Worm (Caenorhabditis elegans) whole organism, young adult: ENCODE measurements around the gene yap-1.

ENCODE experiments used
- B0261.1 ChIP-seq: sonication (generic microtip); optimal IDR thresholded peaks from 2 replicates; lab custom pipeline; 2016; ENCODE audit warnings: mild to moderate bottlenecking, missing genetic modification characterization, moderate library complexity, missing compliant biosample characterization
- C06A6.2 ChIP-seq: fragments of 200-800 bp; sonication (Bioruptor generic); conservative IDR thresholded peaks from 2 replicates; pipeline ENCODE4 v1.3.6; 2022; ENCODE audit warnings: missing genetic modification characterization, missing compliant biosample characterization
- D2030.7 ChIP-seq: fragments of 200-800 bp; sonication (Bioruptor generic); IDR thresholded peaks from 2 replicates; pipeline ENCODE4 v1.3.6; 2022; ENCODE audit warnings: missing genetic modification reagents, missing genetic modification characterization, missing compliant biosample characterization
- F10E7.11 ChIP-seq: sonication (generic microtip); optimal IDR thresholded peaks from 2 replicates; lab custom pipeline; 2017; ENCODE audit warnings: mild to moderate bottlenecking, missing genetic modification characterization, moderate library complexity, missing compliant biosample characterization
- Y56A3A.18 ChIP-seq: fragments of 200-800 bp; sonication (Bioruptor generic); IDR thresholded peaks from 2 replicates; pipeline ENCODE4 v1.3.6; 2022; ENCODE audit warnings: missing genetic modification reagents, missing genetic modification characterization, missing compliant biosample characterization
- Y67H2A.10 ChIP-seq: fragments of 200-800 bp; sonication (Bioruptor generic); conservative IDR thresholded peaks from 2 replicates; pipeline ENCODE4 v1.3.6; 2022; ENCODE audit warnings: missing genetic modification reagents, missing genetic modification characterization, missing compliant biosample characterization
- dpl-1 ChIP-seq: fragments of 150-350 bp; optimal IDR thresholded peaks from 2 replicates; lab custom pipeline; 2014; ENCODE audit warnings: missing biosample characterization, missing genetic modification reagents, missing genetic modification characterization
- ekl-4 ChIP-seq: fragments of 200-800 bp; sonication (Bioruptor generic); IDR thresholded peaks from 2 replicates; pipeline ENCODE4 v1.3.6; 2022; ENCODE audit warnings: missing genetic modification reagents, missing genetic modification characterization, missing compliant biosample characterization
- madf-6 ChIP-seq: fragments of 200-800 bp; sonication (Bioruptor generic); IDR thresholded peaks from 2 replicates; pipeline ENCODE4 v1.3.6; 2022; ENCODE audit warnings: missing genetic modification reagents, missing genetic modification characterization, missing compliant biosample characterization
- madf-8 ChIP-seq: fragments of 200-800 bp; sonication (Bioruptor generic); conservative IDR thresholded peaks from 2 replicates; pipeline ENCODE4 v1.3.6; 2022; ENCODE audit warnings: missing genetic modification reagents, missing genetic modification characterization, missing compliant biosample characterization
- mes-4 ChIP-seq: sonication (generic microtip); optimal IDR thresholded peaks from 2 replicates; lab custom pipeline; 2016; ENCODE audit warnings: missing genotype, missing genetic modification characterization, missing compliant biosample characterization
- mxl-1 ChIP-seq: sonication (generic microtip); optimal IDR thresholded peaks from 2 replicates; lab custom pipeline; 2016; ENCODE audit warnings: missing genetic modification characterization, missing compliant biosample characterization
- nfyb-1 ChIP-seq: fragments of 200-800 bp; sonication (Bioruptor generic); IDR thresholded peaks from 2 replicates; pipeline ENCODE4 v1.3.6; 2022; ENCODE audit warnings: missing genetic modification reagents, missing genetic modification characterization, missing compliant biosample characterization
- nhr-27 ChIP-seq: fragments of 200-800 bp; sonication (Bioruptor generic); optimal IDR thresholded peaks from 2 replicates; lab custom pipeline; 2018; ENCODE audit warnings: mild to moderate bottlenecking, missing genetic modification characterization, moderate library complexity, missing compliant biosample characterization
- snpc-1.3 ChIP-seq: sonication (generic microtip); optimal IDR thresholded peaks from 2 replicates; lab custom pipeline; 2017; ENCODE audit warnings: missing genetic modification characterization, mild to moderate bottlenecking, missing compliant biosample characterization, antibody characterized with exemption, moderate library complexity, missing genotype, missing genetic modification reagents; ENCODE audit not compliant: insufficient read depth
- snpc-3.4 ChIP-seq: sonication (generic microtip); optimal IDR thresholded peaks from 2 replicates; lab custom pipeline; 2017; ENCODE audit warnings: missing genetic modification characterization, mild to moderate bottlenecking, missing compliant biosample characterization, antibody characterized with exemption, moderate library complexity, missing genotype, missing genetic modification reagents

The yap-1 gene

DNA sequence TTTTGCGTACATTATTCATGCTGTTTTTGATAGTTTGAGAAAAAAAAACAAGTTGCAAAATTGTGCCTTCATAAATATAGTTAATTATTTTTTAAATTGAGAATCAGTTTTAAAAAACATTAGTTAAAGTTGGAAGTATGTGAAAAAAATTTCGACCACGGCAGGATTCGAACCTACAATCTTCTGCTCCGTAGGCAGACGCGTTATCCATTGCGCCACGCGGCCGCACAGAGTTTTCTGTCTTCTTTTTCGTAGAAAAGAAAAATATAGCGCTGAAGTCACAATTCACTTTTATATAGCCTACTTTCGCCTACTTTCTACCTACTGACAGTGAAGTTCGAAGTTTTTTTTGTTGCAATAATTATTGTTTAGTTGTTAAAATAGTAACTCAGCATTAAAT, 40.1 kb downstream of the yap-1 start (continued):
- TF ChIP-seq snpc-3.4 (tag; lab: Kevin White, UChicago), result peak; percentile 72
- peak; percentile 76 for TF ChIP-seq B0261.1 (tag; lab: Kevin White, UChicago)
- peak; percentile 52 for TF ChIP-seq mxl-1 (tag; lab: Kevin White, UChicago)
- TF ChIP-seq nfyb-1 (GFP tag; lab: Robert Waterston, UW), result no peak
- peak; percentile 76 for TF ChIP-seq D2030.7 (GFP tag; lab: Robert Waterston, UW)
- TF ChIP-seq dpl-1 (GFP tag; lab: Kevin White, UChicago), result peak; percentile 15
- TF ChIP-seq C06A6.2, result no peak
- TF ChIP-seq ekl-4 (GFP tag; lab: Robert Waterston, UW), result no peak
- TF ChIP-seq mes-4 (tag; lab: Kevin White, UChicago), result peak; percentile 43
- TF ChIP-seq madf-6, result no peak

DNA sequence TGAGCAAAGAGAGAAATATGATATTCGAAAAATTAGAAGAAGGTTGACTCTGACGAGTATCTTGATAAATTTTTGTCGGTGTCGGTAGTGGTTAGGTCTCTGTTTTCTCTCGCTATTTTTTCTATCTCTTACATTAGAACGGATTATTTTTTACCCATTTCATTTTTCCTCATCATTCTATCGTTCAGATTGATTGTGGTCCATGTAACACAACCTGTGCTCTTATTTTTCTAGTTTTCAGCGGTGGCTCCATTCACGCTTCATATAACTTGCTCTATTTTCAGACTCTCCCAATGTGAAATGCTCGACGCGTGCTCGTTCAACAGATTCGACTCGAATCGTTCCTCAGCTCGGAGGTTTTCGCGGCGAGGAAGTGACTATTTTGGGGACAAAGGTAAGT, 42.3 kb downstream of the yap-1 start, which contains the start of gene egl-36:
Gene egl-36 (plus strand): TSS at position 301 of the 400 bp plus-strand sequence.
- TF ChIP-seq nhr-27 (tag; lab: Kevin White, UChicago) (no peak), Y67H2A.10 (GFP tag; lab: Robert Waterston, UW) (no peak), Y56A3A.18 (no peak), madf-8 (GFP tag; lab: Robert Waterston, UW) (no peak), snpc-1.3 (no peak), F10E7.11 (tag; lab: Kevin White, UChicago) (no peak)
